Worm (Caenorhabditis elegans) whole organism, early embryonic: ENCODE data around the gene ZC116.5.
A peak's percentile ranks its signal among the peaks of the same experiment; 100 is the strongest.

ENCODE experiments used
- B0310.2 ChIP-seq: sonication (generic microtip); optimal IDR thresholded peaks from 2 replicates; lab custom pipeline; 2016; ENCODE audit warnings: mild to moderate bottlenecking, missing genetic modification characterization, missing compliant biosample characterization
- F13C5.2 ChIP-seq: sonication (generic microtip); optimal IDR thresholded peaks from 2 replicates; lab custom pipeline; 2017; ENCODE audit warnings: mild to moderate bottlenecking, missing genetic modification characterization, inconsistent platforms, missing compliant biosample characterization
- aly-1 ChIP-seq: sonication (generic microtip); optimal IDR thresholded peaks from 2 replicates; lab custom pipeline; 2016; ENCODE audit warnings: missing genetic modification characterization, missing compliant biosample characterization
- ama-1 ChIP-seq: fragments of 150-350 bp; optimal IDR thresholded peaks from 2 replicates; lab custom pipeline; 2014
- ceh-13 ChIP-seq: fragments of 200-800 bp; sonication (Bioruptor generic); optimal IDR thresholded peaks from 2 replicates; lab custom pipeline; 2018; ENCODE audit warnings: mild to moderate bottlenecking, missing genetic modification characterization, missing compliant biosample characterization
- ceh-36 ChIP-seq: sonication (generic microtip); optimal IDR thresholded peaks from 2 replicates; lab custom pipeline; 2016; ENCODE audit warnings: missing genetic modification characterization, inconsistent platforms, missing compliant biosample characterization
- ets-7 ChIP-seq: sonication (generic microtip); optimal IDR thresholded peaks from 2 replicates; lab custom pipeline; 2016; ENCODE audit warnings: missing genotype, missing genetic modification characterization, missing compliant biosample characterization
- flt-1 ChIP-seq: fragments of 200-800 bp; sonication (Bioruptor generic); IDR thresholded peaks from 2 replicates; pipeline ENCODE4 v1.3.6; 2022; ENCODE audit warnings: missing genetic modification characterization, missing compliant biosample characterization
- hmbx-1 ChIP-seq: sonication (generic microtip); optimal IDR thresholded peaks from 2 replicates; lab custom pipeline; 2016; ENCODE audit warnings: mild to moderate bottlenecking, missing genetic modification characterization, missing compliant biosample characterization
- hmg-4 ChIP-seq: fragments of 200-800 bp; sonication (Bioruptor generic); optimal IDR thresholded peaks from 2 replicates; lab custom pipeline; 2018; ENCODE audit warnings: mild to moderate bottlenecking, missing genetic modification characterization, missing compliant biosample characterization
- hnd-1 ChIP-seq: sonication (generic microtip); optimal IDR thresholded peaks from 2 replicates; lab custom pipeline; 2016; ENCODE audit warnings: missing genetic modification characterization, missing compliant biosample characterization
- pes-1 ChIP-seq: fragments of 200-800 bp; sonication (Bioruptor generic); IDR thresholded peaks from 2 replicates; pipeline ENCODE4 v1.3.6; 2022; ENCODE audit warnings: missing genetic modification reagents, missing genetic modification characterization, missing compliant biosample characterization
- scrt-1 ChIP-seq: fragments of 200-800 bp; sonication (Bioruptor generic); IDR thresholded peaks from 2 replicates; pipeline ENCODE4 v1.3.6; 2022; ENCODE audit warnings: missing genetic modification characterization, missing compliant biosample characterization
- sea-1 ChIP-seq: fragments of 200-800 bp; sonication (Bioruptor generic); conservative IDR thresholded peaks from 2 replicates; pipeline ENCODE4 v1.3.6; 2022; ENCODE audit warnings: missing genetic modification characterization, missing compliant biosample characterization
- tbx-11 ChIP-seq: fragments of 200-800 bp; sonication (Bioruptor generic); IDR thresholded peaks from 2 replicates; pipeline ENCODE4 v1.3.6; 2022; ENCODE audit warnings: missing genetic modification characterization, missing compliant biosample characterization
- tbx-37 ChIP-seq: fragments of 200-800 bp; sonication (Bioruptor generic); conservative IDR thresholded peaks from 2 replicates; pipeline ENCODE4 v1.3.6; 2022; ENCODE audit warnings: missing genetic modification reagents, missing genetic modification characterization, missing compliant biosample characterization
- tra-4 ChIP-seq: sonication (generic microtip); optimal IDR thresholded peaks from 2 replicates; lab custom pipeline; 2017; ENCODE audit warnings: missing genetic modification characterization, missing compliant biosample characterization

The ZC116.5 gene

ce11 chrV:12636248-12636647 is 27.5 kb upstream of the ZC116.5 start:
- TF ChIP-seq ceh-13 (GFP tag; lab: Kevin White, UChicago) (no peak), F13C5.2 (tag; lab: Kevin White, UChicago) (no peak), pes-1 (GFP tag; lab: Robert Waterston, UW) (no peak), ceh-36 (tag; lab: Kevin White, UChicago) (no peak), flt-1 (GFP tag; lab: Robert Waterston, UW) (no peak), scrt-1 (GFP tag; lab: Robert Waterston, UW) (no peak), hmg-4 (GFP tag; lab: Kevin White, UChicago) (no peak), aly-1 (tag; lab: Kevin White, UChicago) (no peak), ama-1 (lab: Kevin White, UChicago) (no peak), B0310.2 (tag; lab: Kevin White, UChicago) (no peak), tbx-11 (GFP tag; lab: Robert Waterston, UW) (no peak), sea-1 (GFP tag; lab: Robert Waterston, UW) (no peak), ets-7 (tag; lab: Kevin White, UChicago) (no peak), tbx-37 (GFP tag; lab: Robert Waterston, UW) (no peak), tra-4 (tag; lab: Kevin White, UChicago) (no peak), hnd-1 (tag; lab: Kevin White, UChicago) (no peak), hmbx-1 (no peak)

ce11 chrV:12635218-12635617 is 26.5 kb upstream of the ZC116.5 start:
- TF ChIP-seq hmg-4 (GFP tag; lab: Kevin White, UChicago) (no peak), F13C5.2 (tag; lab: Kevin White, UChicago) (no peak), tbx-11 (GFP tag; lab: Robert Waterston, UW) (no peak), ama-1 (lab: Kevin White, UChicago) (no peak), pes-1 (GFP tag; lab: Robert Waterston, UW) (no peak), ceh-13 (GFP tag; lab: Kevin White, UChicago) (no peak), scrt-1 (GFP tag; lab: Robert Waterston, UW) (no peak), B0310.2 (tag; lab: Kevin White, UChicago) (no peak), hnd-1 (tag; lab: Kevin White, UChicago) (no peak), aly-1 (tag; lab: Kevin White, UChicago) (no peak)

ce11 chrV:12634746-12635145 is 26.0 kb upstream of the ZC116.5 start:
- TF ChIP-seq flt-1 (GFP tag; lab: Robert Waterston, UW), result no peak
- TF ChIP-seq ceh-13 (GFP tag; lab: Kevin White, UChicago), result no peak
- TF ChIP-seq B0310.2 (tag; lab: Kevin White, UChicago), result no peak
- TF ChIP-seq sea-1 (GFP tag; lab: Robert Waterston, UW), result no peak
- no peak for TF ChIP-seq hnd-1 (tag; lab: Kevin White, UChicago)
- no peak for TF ChIP-seq hmbx-1
- TF ChIP-seq ets-7 (tag; lab: Kevin White, UChicago), result no peak
- TF ChIP-seq ceh-36 (tag; lab: Kevin White, UChicago), result no peak
- TF ChIP-seq aly-1 (tag; lab: Kevin White, UChicago), result no peak

DNA sequence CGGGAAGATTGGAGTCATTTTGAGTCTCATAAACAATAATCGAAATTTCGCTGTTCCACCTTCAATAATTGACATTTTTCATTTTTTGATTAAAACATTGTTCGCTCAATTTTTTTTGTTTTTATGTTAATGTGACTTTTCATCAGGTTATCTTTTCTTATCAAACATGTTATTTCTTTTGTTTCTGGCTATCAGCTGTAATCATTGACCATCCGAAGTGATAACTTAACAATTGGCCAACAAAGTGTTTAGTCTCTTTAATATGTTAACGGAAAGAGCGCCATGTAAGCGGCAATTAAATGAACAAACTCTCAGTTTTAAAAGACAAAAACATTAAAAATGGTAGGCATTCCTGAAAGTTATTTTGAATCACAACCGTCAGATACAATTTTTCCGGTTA is 25.3 kb upstream of the ZC116.5 start:
- TF ChIP-seq hnd-1 (tag; lab: Kevin White, UChicago) (no peak), hmbx-1 (no peak), tbx-11 (GFP tag; lab: Robert Waterston, UW) (no peak), tra-4 (tag; lab: Kevin White, UChicago) (no peak), hmg-4 (GFP tag; lab: Kevin White, UChicago) (no peak), flt-1 (GFP tag; lab: Robert Waterston, UW) (no peak), ceh-13 (GFP tag; lab: Kevin White, UChicago) (no peak), scrt-1 (GFP tag; lab: Robert Waterston, UW) (no peak), tbx-37 (GFP tag; lab: Robert Waterston, UW) (no peak), ets-7 (tag; lab: Kevin White, UChicago) (no peak), aly-1 (tag; lab: Kevin White, UChicago) (no peak), ceh-36 (tag; lab: Kevin White, UChicago) (no peak), ama-1 (lab: Kevin White, UChicago) (no peak), F13C5.2 (tag; lab: Kevin White, UChicago) (no peak), sea-1 (GFP tag; lab: Robert Waterston, UW) (no peak), B0310.2 (tag; lab: Kevin White, UChicago) (no peak), pes-1 (GFP tag; lab: Robert Waterston, UW) (no peak)

- TF ChIP-seq tbx-11 (GFP tag; lab: Robert Waterston, UW), result peak; percentile 56; the same call in 1 of the 2 replicates
- no peak for TF ChIP-seq ceh-36 (tag; lab: Kevin White, UChicago)
- TF ChIP-seq pes-1 (GFP tag; lab: Robert Waterston, UW), result no peak
These were observed 24.3 kb upstream of the ZC116.5 start for ce11 chrV:12633046-12633445.

DNA sequence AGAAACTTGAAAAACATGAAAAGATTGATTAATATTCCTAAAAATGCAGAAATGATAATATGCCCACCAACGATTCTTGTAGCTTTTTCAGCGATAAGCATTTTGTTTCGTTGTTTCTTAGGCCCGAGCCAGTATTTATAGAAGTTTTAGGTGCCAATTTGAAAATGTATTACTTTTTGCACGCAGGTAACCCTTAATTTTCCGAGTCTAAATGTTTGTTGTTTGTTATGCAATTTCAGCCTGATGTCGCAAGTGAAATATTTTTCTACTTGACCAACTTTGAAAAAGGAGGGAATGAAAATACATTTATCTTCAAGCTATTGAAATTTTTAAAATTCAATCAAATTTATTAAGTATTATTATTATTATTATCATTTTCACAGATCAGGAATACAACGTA is 23.3 kb upstream of the ZC116.5 start, which contains the start of gene srx-113:
Gene srx-113 (minus strand): TSS at position 101 of the 400 bp plus-strand sequence.
- TF ChIP-seq tra-4 (tag; lab: Kevin White, UChicago), result no peak

ce11 chrV:12629743-12630142 is 21.0 kb upstream of the ZC116.5 start, which contains the start of gene F56H9.6:
TSS of gene F56H9.6 (minus strand) at chrV:12629843.
- TF ChIP-seq hmg-4 (GFP tag; lab: Kevin White, UChicago), result no peak
- TF ChIP-seq ama-1 (lab: Kevin White, UChicago), result no peak
- TF ChIP-seq flt-1 (GFP tag; lab: Robert Waterston, UW), result no peak
- TF ChIP-seq hnd-1 (tag; lab: Kevin White, UChicago), result no peak

DNA sequence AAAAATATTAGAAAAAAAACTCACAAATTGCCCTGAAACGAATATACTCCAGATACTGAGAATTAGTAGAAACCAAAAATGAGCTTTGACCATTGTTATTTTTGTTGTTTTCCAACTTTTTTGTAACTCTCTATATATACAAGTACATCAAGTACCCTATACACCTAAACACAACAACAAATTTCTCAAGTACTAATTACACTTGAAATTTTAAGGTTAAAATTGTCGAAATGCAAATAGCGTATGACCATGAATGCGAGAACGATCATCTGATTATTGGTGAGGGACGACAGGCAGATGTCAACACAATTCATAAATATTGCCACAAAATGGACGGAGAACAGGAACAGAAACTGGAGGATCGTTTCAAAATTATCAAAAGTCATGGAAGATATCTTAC is 15.6 kb upstream of the ZC116.5 start, which contains the start of gene F56H9.9:
Gene F56H9.9 (minus strand): TSS at position 101 of the 400 bp plus-strand sequence.
- TF ChIP-seq hmg-4 (GFP tag; lab: Kevin White, UChicago) (no peak), pes-1 (GFP tag; lab: Robert Waterston, UW) (no peak), hmbx-1 (no peak), ets-7 (tag; lab: Kevin White, UChicago) (no peak), tbx-11 (GFP tag; lab: Robert Waterston, UW) (no peak), tra-4 (tag; lab: Kevin White, UChicago) (no peak), ama-1 (lab: Kevin White, UChicago) (no peak), tbx-37 (GFP tag; lab: Robert Waterston, UW) (no peak), B0310.2 (tag; lab: Kevin White, UChicago) (no peak), hnd-1 (tag; lab: Kevin White, UChicago) (no peak), ceh-36 (tag; lab: Kevin White, UChicago) (no peak), sea-1 (GFP tag; lab: Robert Waterston, UW) (no peak)
